Worm (Caenorhabditis elegans) whole organism, late embryonic: Measurements from ENCODE around the gene K07F5.12.

Source experiments
- K02D7.2 ChIP-seq: sonication (generic microtip); optimal IDR thresholded peaks from 2 replicates; lab custom pipeline; 2017; ENCODE audit warnings: mild to moderate bottlenecking, missing genetic modification characterization, missing compliant biosample characterization
- K09A11.1 ChIP-seq: sonication (generic microtip); optimal IDR thresholded peaks from 2 replicates; lab custom pipeline; 2017; ENCODE audit warnings: antibody characterized with exemption, mild to moderate bottlenecking, missing genetic modification characterization, missing compliant biosample characterization; ENCODE audit not compliant: insufficient read depth
- ahr-1 ChIP-seq: sonication (generic microtip); optimal IDR thresholded peaks from 2 replicates; lab custom pipeline; 2016; ENCODE audit warnings: missing genetic modification characterization, missing compliant biosample characterization
- ceh-14 ChIP-seq: sonication (generic microtip); optimal IDR thresholded peaks from 2 replicates; lab custom pipeline; 2016; ENCODE audit warnings: missing genotype, missing genetic modification characterization, missing compliant biosample characterization
- ceh-18 ChIP-seq: sonication (generic microtip); optimal IDR thresholded peaks from 2 replicates; lab custom pipeline; 2016; ENCODE audit warnings: missing genetic modification characterization, missing compliant biosample characterization
- ceh-19 ChIP-seq: fragments of 200-800 bp; sonication (Bioruptor generic); optimal IDR thresholded peaks from 2 replicates; lab custom pipeline; 2018; ENCODE audit warnings: mild to moderate bottlenecking, missing genetic modification characterization, missing compliant biosample characterization
- ceh-2 ChIP-seq: sonication (generic microtip); optimal IDR thresholded peaks from 2 replicates; lab custom pipeline; 2016; ENCODE audit warnings: missing genotype, missing genetic modification characterization, missing compliant biosample characterization
- ceh-22 ChIP-seq: sonication (generic microtip); optimal IDR thresholded peaks from 2 replicates; lab custom pipeline; 2017; ENCODE audit warnings: missing biosample characterization, missing genetic modification characterization
- ceh-24 ChIP-seq: sonication (generic microtip); optimal IDR thresholded peaks from 2 replicates; lab custom pipeline; 2016; ENCODE audit warnings: mild to moderate bottlenecking, missing genetic modification characterization, missing compliant biosample characterization
- ceh-31 ChIP-seq: sonication (generic microtip); optimal IDR thresholded peaks from 2 replicates; lab custom pipeline; 2016; ENCODE audit warnings: missing genetic modification characterization, missing compliant biosample characterization
- ceh-34 ChIP-seq: sonication (generic microtip); optimal IDR thresholded peaks from 2 replicates; lab custom pipeline; 2016; ENCODE audit warnings: mild to moderate bottlenecking, missing genetic modification characterization, missing compliant biosample characterization
- ceh-48 ChIP-seq: sonication (generic microtip); optimal IDR thresholded peaks from 2 replicates; lab custom pipeline; 2016; ENCODE audit warnings: missing genetic modification characterization, inconsistent platforms, missing compliant biosample characterization
- che-1 ChIP-seq: sonication (generic microtip); optimal IDR thresholded peaks from 2 replicates; lab custom pipeline; 2016; ENCODE audit warnings: mild to moderate bottlenecking, missing genetic modification characterization, missing compliant biosample characterization
- elt-2 ChIP-seq: sonication (generic microtip); optimal IDR thresholded peaks from 2 replicates; lab custom pipeline; 2016; ENCODE audit warnings: missing genetic modification reagents, missing genetic modification characterization, missing compliant biosample characterization
- fax-1 ChIP-seq: sonication (generic microtip); optimal IDR thresholded peaks from 2 replicates; lab custom pipeline; 2016; ENCODE audit warnings: missing genotype, missing genetic modification characterization, missing compliant biosample characterization
- fkh-10 ChIP-seq: fragments of 150-350 bp; optimal IDR thresholded peaks from 2 replicates; lab custom pipeline; 2014; ENCODE audit warnings: missing biosample characterization, missing genetic modification reagents, missing genetic modification characterization
- fkh-6 ChIP-seq: sonication (generic microtip); optimal IDR thresholded peaks from 2 replicates; lab custom pipeline; 2016; ENCODE audit warnings: missing genetic modification characterization, missing compliant biosample characterization
- hlh-6 ChIP-seq: sonication (generic microtip); optimal IDR thresholded peaks from 2 replicates; lab custom pipeline; 2016; ENCODE audit warnings: missing genotype, missing genetic modification characterization, missing compliant biosample characterization
- lim-6 ChIP-seq: sonication (generic microtip); optimal IDR thresholded peaks from 2 replicates; lab custom pipeline; 2016; ENCODE audit warnings: missing genetic modification characterization, missing compliant biosample characterization
- lin-11 ChIP-seq: fragments of 200-800 bp; sonication (Bioruptor generic); optimal IDR thresholded peaks from 2 replicates; lab custom pipeline; 2018; ENCODE audit warnings: mild to moderate bottlenecking, missing genetic modification characterization, missing compliant biosample characterization
- nfya-1 ChIP-seq: sonication (generic microtip); optimal IDR thresholded peaks from 2 replicates; lab custom pipeline; 2017; ENCODE audit warnings: missing genetic modification characterization, mild to moderate bottlenecking, missing compliant biosample characterization, antibody characterized with exemption, moderate library complexity
- nhr-11 ChIP-seq: fragments of 150-350 bp; optimal IDR thresholded peaks from 2 replicates; lab custom pipeline; 2014; ENCODE audit warnings: missing biosample characterization, missing genetic modification characterization
- nhr-232 ChIP-seq: sonication (generic microtip); optimal IDR thresholded peaks from 2 replicates; lab custom pipeline; 2016; ENCODE audit warnings: missing genetic modification characterization, missing compliant biosample characterization
- pag-3 ChIP-seq: sonication (generic microtip); optimal IDR thresholded peaks from 2 replicates; lab custom pipeline; 2016; ENCODE audit warnings: missing compliant biosample characterization, missing genetic modification characterization, borderline replicate concordance
- pqm-1 ChIP-seq: sonication (generic microtip); optimal IDR thresholded peaks from 2 replicates; lab custom pipeline; 2016; ENCODE audit warnings: missing genetic modification characterization, missing compliant biosample characterization
- pros-1 ChIP-seq: fragments of 150-350 bp; optimal IDR thresholded peaks from 2 replicates; lab custom pipeline; 2014; ENCODE audit warnings: missing biosample characterization, missing genetic modification reagents, missing genetic modification characterization
- ref-2 ChIP-seq: sonication (generic microtip); optimal IDR thresholded peaks from 2 replicates; lab custom pipeline; 2016; ENCODE audit warnings: missing genetic modification characterization, missing compliant biosample characterization
- rnt-1 ChIP-seq: sonication (generic microtip); optimal IDR thresholded peaks from 2 replicates; lab custom pipeline; 2016; ENCODE audit warnings: missing genetic modification characterization, missing compliant biosample characterization
- sox-2 ChIP-seq: fragments of 200-800 bp; sonication (Bioruptor generic); IDR thresholded peaks from 2 replicates; pipeline ENCODE4 v1.3.6; 2022; ENCODE audit warnings: missing genetic modification reagents, missing genetic modification characterization, missing compliant biosample characterization
- sox-4 ChIP-seq: sonication (generic microtip); optimal IDR thresholded peaks from 2 replicates; lab custom pipeline; 2017; ENCODE audit warnings: mild to moderate bottlenecking, missing genetic modification characterization, inconsistent platforms, missing compliant biosample characterization
- tbx-2 ChIP-seq: sonication (generic microtip); optimal IDR thresholded peaks from 2 replicates; lab custom pipeline; 2016; ENCODE audit warnings: missing genetic modification characterization, missing compliant biosample characterization
- tbx-7 ChIP-seq: sonication (generic microtip); optimal IDR thresholded peaks from 2 replicates; lab custom pipeline; 2016; ENCODE audit warnings: missing genotype, missing genetic modification characterization, missing compliant biosample characterization
- ttx-3 ChIP-seq: sonication (generic microtip); optimal IDR thresholded peaks from 2 replicates; lab custom pipeline; 2016; ENCODE audit warnings: missing genetic modification reagents, missing genetic modification characterization, missing compliant biosample characterization
- unc-3 ChIP-seq, 2 experiments: fragments of 200-800 bp in 1 of 2; sonication (Bioruptor generic) in 1 of 2; sonication (generic microtip) in 1 of 2; conservative IDR thresholded peaks in 1 of 2; optimal IDR thresholded peaks in 1 of 2; 2 replicates each; pipeline versions ENCODE4 v1.3.6 to Lab custom; 2016 to 2022; ENCODE audit warnings: missing compliant biosample characterization in 2 of 2, missing genetic modification characterization in 2 of 2, missing genetic modification reagents in 1 of 2
- unc-55 ChIP-seq: sonication (generic microtip); optimal IDR thresholded peaks from 2 replicates; lab custom pipeline; 2017; ENCODE audit warnings: missing biosample characterization, missing genetic modification reagents, missing genetic modification characterization
- unc-86 ChIP-seq: sonication (generic microtip); optimal IDR thresholded peaks from 2 replicates; lab custom pipeline; 2016; ENCODE audit warnings: missing genetic modification characterization, missing compliant biosample characterization
- ztf-16 ChIP-seq: sonication (generic microtip); optimal IDR thresholded peaks from 2 replicates; lab custom pipeline; 2017; ENCODE audit warnings: missing genetic modification characterization, missing compliant biosample characterization

Gene K07F5.12

DNA sequence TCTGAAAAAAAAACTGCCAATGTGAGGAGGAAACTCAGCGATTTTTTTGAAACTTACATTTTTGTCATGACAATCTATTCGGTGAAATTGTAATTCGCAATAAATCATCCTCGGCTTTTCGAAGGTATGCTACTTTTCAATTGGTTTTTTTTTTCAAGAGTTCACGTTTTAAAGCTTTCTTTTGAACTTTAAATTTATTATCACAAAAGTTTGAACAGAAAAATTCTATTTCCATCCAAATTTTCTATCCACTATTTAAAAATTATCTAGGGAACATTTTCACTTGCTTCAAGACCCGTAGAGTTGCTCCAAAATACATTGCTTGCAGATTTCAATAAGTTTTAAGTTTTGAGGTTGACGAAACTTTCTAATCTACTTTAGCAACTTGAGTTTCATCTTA, 9.2 kb upstream of the K07F5.12 start, which contains the start of gene K07F5.6:
TSS of gene K07F5.6 (minus strand) at position 101 of the 400 bp plus-strand sequence.
- no peak for TF ChIP-seq pag-3
- TF ChIP-seq ztf-16 (tag; lab: Kevin White, UChicago) = no peak

DNA sequence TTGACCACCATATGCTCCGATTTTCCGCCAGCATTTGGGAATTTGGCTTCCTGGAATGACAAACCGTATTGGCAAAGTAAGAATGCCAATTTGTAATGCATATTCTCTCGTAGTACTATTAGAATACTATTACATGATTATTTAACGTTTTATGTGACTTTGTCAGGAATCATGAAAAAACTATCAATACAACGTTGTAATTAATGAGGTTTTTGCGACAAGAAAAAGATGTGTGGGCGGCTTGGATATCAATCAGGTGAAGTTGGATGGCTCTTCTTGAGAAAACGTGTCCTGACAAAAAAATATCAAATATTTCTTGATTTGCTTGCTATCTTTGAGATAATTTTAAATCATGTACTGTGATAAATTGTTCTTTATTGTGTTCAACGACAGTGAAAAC, 7.7 kb upstream of the K07F5.12 start, which contains the start of gene K07F5.7:
TSS of gene K07F5.7 (minus strand) at position 101 of the 400 bp plus-strand sequence.
- TF ChIP-seq fkh-10 (GFP tag; lab: Kevin White, UChicago) (no peak), elt-2 (tag; lab: Kevin White, UChicago) (no peak), unc-3 (GFP tag; conservative IDR thresholded peaks at IDR 0.05; lab: Robert Waterston, UW) (no peak), unc-3 (tag; optimal IDR thresholded peaks at IDR 0.05; lab: Kevin White, UChicago) (no peak), pqm-1 (tag; lab: Kevin White, UChicago) (no peak), hlh-6 (tag; lab: Kevin White, UChicago) (no peak), ref-2 (tag; lab: Kevin White, UChicago) (no peak), ceh-18 (no peak), nfya-1 (tag; lab: Kevin White, UChicago) (no peak), ceh-24 (tag; lab: Kevin White, UChicago) (no peak), tbx-7 (tag; lab: Kevin White, UChicago) (no peak), K02D7.2 (tag; lab: Kevin White, UChicago) (no peak), ceh-22 (tag; lab: Kevin White, UChicago) (no peak), lin-11 (no peak), lim-6 (tag; lab: Kevin White, UChicago) (no peak), ceh-48 (tag; lab: Kevin White, UChicago) (no peak), fkh-6 (tag; lab: Kevin White, UChicago) (no peak), ahr-1 (tag; lab: Kevin White, UChicago) (no peak), ceh-19 (GFP tag; lab: Kevin White, UChicago) (no peak), tbx-2 (tag; lab: Kevin White, UChicago) (no peak)

DNA sequence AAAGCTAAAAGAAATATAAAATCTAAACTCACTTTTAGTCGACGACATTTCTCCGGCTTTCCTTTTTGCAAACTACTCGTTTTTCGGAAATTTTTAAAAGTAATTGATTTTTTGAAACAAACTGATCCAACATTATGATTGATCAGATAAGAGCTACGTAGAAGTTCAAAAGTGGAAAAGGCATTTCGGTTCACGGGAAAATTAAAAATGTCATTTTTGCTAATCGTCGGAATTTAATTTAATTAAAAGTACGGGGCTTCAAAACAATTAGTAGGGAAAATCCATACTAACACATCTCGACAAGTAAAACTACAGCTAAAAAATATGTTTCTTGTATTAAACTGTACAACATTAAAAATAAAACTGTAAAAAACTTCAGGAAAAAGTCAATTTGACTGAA, 6.2 kb upstream of the K07F5.12 start, which contains the start of gene K07F5.8:
TSS of gene K07F5.8 (minus strand) at position 101 of the 400 bp plus-strand sequence.
- TF ChIP-seq ceh-31 (tag; lab: Kevin White, UChicago) (no peak), ceh-34 (tag; lab: Kevin White, UChicago) (no peak), K09A11.1 (tag; lab: Kevin White, UChicago) (no peak), ceh-2 (tag; lab: Kevin White, UChicago) (no peak), fax-1 (tag; lab: Kevin White, UChicago) (no peak), ceh-14 (no peak)

DNA sequence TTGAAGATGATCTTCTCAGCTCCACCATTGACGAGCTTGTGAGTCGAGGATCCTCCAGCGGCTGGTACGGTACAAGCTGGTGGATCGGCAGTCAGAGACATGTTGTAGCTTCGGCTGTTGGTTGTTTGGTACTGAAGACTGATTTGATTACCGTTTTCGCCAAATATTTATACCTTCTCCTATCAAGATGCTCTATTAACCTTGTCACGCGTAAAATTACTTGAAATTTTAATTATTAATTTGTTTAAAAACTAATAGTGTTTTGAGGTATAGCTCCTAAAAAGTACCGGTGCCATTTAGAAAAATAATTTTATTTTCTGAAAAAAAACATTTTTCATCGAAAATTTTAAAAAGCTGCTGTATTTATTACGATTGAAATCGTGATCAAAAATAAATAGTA, 4.9 kb upstream of the K07F5.12 start, which contains the start of gene ssp-10:
TSS of gene ssp-10 (minus strand) at position 101 of the 400 bp plus-strand sequence.
- TF ChIP-seq nhr-232 (no peak), nhr-11 (no peak), tbx-7 (tag; lab: Kevin White, UChicago) (no peak), unc-3 (GFP tag; conservative IDR thresholded peaks at IDR 0.05; lab: Robert Waterston, UW) (no peak), unc-3 (tag; optimal IDR thresholded peaks at IDR 0.05; lab: Kevin White, UChicago) (no peak), K09A11.1 (tag; lab: Kevin White, UChicago) (no peak)

DNA sequence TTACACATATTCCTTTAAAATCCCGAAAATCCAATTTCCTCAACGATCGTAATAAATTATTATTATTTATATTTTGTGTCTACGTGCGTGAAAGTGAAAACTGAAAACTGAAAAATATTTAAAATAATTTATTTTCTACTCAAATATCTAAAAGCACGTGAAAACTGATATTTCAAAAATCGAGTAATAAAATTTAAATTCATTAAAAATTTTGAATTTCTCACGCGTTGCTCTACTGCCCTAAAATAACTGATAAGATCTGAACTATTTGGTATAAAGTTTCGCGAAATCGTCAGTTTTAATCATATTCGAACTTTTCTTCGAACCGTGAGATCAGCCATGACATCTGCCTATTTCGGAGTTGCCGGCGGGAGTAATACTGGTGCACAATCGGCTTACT, 3.6 kb upstream of the K07F5.12 start, which contains the start of gene ssq-1:
TSS of gene ssq-1 (plus strand) at position 301 of the 400 bp plus-strand sequence.
- TF ChIP-seq K09A11.1 (tag; lab: Kevin White, UChicago) (no peak), ttx-3 (tag; lab: Kevin White, UChicago) (no peak), pqm-1 (tag; lab: Kevin White, UChicago) (no peak), unc-55 (GFP tag; lab: Kevin White, UChicago) (no peak), pros-1 (tag; lab: Kevin White, UChicago) (no peak), unc-86 (tag; lab: Kevin White, UChicago) (no peak), che-1 (tag; lab: Kevin White, UChicago) (no peak), ceh-19 (GFP tag; lab: Kevin White, UChicago) (no peak), rnt-1 (tag; lab: Kevin White, UChicago) (no peak), unc-3 (GFP tag; conservative IDR thresholded peaks at IDR 0.05; lab: Robert Waterston, UW) (no peak), unc-3 (tag; optimal IDR thresholded peaks at IDR 0.05; lab: Kevin White, UChicago) (no peak), sox-4 (no peak), sox-2 (GFP tag; lab: Robert Waterston, UW) (no peak)
